Fruit fly (Drosophila melanogaster): ENCODE measurements around the gene eff.

The eff gene

DNA sequence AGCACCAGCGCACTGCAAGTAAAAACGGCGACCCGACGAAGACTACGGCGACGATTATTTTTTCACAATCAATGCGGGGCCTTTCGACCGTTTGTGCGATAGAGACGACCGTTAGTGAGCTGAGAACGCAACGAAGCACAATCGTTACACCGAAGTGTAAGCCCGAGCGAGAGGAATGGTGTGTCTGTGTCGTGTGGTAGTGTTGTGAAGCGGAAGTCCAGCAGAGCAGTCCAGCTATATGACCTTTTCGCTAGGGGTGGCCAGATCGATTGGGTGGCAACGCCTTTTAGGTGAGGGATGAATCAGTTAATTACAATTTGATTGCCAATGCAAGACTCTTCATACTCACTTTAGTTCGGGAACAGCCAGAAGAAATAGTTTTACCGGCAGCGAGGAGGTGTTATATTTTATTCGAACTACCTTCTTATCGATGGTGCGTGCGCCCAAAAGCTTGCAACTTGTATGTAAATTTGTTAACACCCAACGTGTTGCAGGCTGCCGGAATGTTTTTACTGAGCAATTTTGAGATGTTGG is 394 bp downstream of the eff start (continued):
- TF ChIP-seq CG15011 (GFP tag; optimal IDR thresholded peaks at IDR 0.05) (no peak), NK7.1 (GFP tag; optimal IDR thresholded peaks at IDR 0.05) (no peak), wek (GFP tag; optimal IDR thresholded peaks at IDR 0.05) (peak; percentile 60), CG11723 (GFP tag; optimal IDR thresholded peaks at IDR 0.05) (no peak), H2.0 (GFP tag; IDR thresholded peaks at IDR 0.05) (peak; percentile 70), CG34224 (GFP tag; IDR thresholded peaks at IDR 0.05; ENCODE audit: partially characterized antibody) (no peak), CG10366 (GFP tag; IDR thresholded peaks at IDR 0.05) (peak; percentile 46; the same call in 1 of the 2 replicates), ems (GFP tag; optimal IDR thresholded peaks at IDR 0.05) (peak; percentile 50), Ada2b (GFP tag; IDR thresholded peaks at IDR 0.05) (peak; percentile 50), CG12155 (GFP tag; optimal IDR thresholded peaks at IDR 0.05) (peak; percentile 74), CG10267 (tag; optimal IDR thresholded peaks at IDR 0.05) (peak; percentile 94), pum (GFP tag; optimal IDR thresholded peaks at IDR 0.05) (peak; percentile 69), bowl (GFP tag; IDR thresholded peaks at IDR 0.05) (no peak), CG6813 (GFP tag; optimal IDR thresholded peaks at IDR 0.05) (no peak), Adf1 (GFP tag; IDR thresholded peaks at IDR 0.05) (peak; percentile 72), Max (GFP tag; optimal IDR thresholded peaks at IDR 0.05) (no peak), fd3F (GFP tag; optimal IDR thresholded peaks at IDR 0.05) (peak; percentile 16), cad (GFP tag; optimal IDR thresholded peaks at IDR 0.05) (no peak), seq (GFP tag; IDR thresholded peaks at IDR 0.05) (peak; percentile 61; the same call in 1 of the 2 replicates), CG32772 (GFP tag; IDR thresholded peaks at IDR 0.05) (no peak), vnd (GFP tag; IDR thresholded peaks at IDR 0.05; ENCODE audit: partially characterized antibody) (no peak), CG11504 (tag; optimal IDR thresholded peaks at IDR 0.05) (peak; percentile 25), Pdp1 (GFP tag; optimal IDR thresholded peaks at IDR 0.05) (peak; percentile 50 to 65), Gug (GFP tag; IDR thresholded peaks at IDR 0.05) (peak; percentile 75; the same call in 3 of the 4 replicates), Xrp1 (GFP tag; IDR thresholded peaks at IDR 0.05) (peak; percentile 52; the same call in 1 of the 2 replicates), CG31388 (GFP tag; optimal IDR thresholded peaks at IDR 0.05) (no peak), Bgb (GFP tag; IDR thresholded peaks at IDR 0.05; ENCODE audit: partially characterized antibody) (peak; percentile 66), Taf1 (GFP tag; IDR thresholded peaks at IDR 0.05) (peak; percentile 37; the same call in 1 of the 2 replicates), CG10209 (GFP tag; optimal IDR thresholded peaks at IDR 0.05) (peak; percentile 70), Dfd (GFP tag; optimal IDR thresholded peaks at IDR 0.05) (no peak), gsb-n (tag; optimal IDR thresholded peaks at IDR 0.05) (peak; percentile 2), gfzf (GFP tag; optimal IDR thresholded peaks at IDR 0.05) (no peak), Nf-YB (GFP tag; optimal IDR thresholded peaks at IDR 0.05) (peak; percentile 32), z (GFP tag; IDR thresholded peaks at IDR 0.05) (no peak), Mrtf (GFP tag; IDR thresholded peaks at IDR 0.05) (peak; percentile 46; the same call in 1 of the 3 replicates)

DNA sequence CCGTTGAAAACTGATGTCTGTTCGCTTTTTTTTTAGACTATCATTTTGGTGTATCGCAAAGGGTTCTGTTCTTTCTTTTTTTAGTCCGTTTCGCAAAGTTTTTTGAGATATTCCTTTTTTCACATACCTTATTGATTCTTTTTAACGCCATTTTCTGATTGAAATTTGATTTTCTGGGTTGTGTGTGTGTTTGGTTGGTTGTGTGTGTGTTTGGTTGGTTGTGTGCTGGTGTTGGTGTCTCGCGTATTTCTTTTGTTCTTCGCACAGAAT is 931 bp downstream of the eff start:
- TF ChIP-seq eve (GFP tag; optimal IDR thresholded peaks at IDR 0.05) (peak in 1 of 2 experiments; percentile 91), ro (GFP tag; IDR thresholded peaks at IDR 0.05) (no peak)

DNA sequence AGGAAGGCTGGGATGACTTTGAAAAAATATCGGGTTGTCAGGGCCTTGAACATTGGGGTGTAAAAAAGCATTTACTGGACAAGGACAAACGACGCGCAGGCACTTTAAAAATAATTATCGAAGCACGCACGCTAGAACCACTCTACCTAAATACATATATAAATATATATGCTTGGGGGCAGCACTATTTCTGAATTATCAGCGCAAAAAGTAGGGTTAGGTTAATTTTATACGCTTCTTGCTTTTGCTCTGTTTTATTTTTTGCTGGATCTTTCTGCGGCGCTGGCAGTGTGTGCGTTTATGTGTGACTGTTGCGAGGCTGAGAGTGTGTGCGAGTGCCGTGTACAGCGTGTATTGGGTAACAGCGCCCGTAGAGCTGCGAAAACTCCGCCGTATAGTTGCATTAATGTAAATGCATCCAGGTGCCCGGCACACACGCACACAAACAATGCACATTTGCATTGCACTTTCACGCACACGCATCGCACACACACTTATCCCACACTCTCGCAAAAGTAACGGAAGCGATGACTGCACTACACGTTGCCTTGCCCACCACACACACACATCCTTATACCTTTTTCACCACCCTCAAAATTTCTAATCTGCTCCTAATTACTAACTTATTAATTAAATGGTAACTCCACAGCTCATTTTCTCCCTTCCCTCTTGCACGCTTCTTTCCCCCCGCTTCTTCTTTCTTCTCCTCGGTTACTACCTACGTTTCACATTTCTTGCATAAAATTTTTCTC is 1.4 kb downstream of the eff start:
- TF ChIP-seq Ets65A (GFP tag) (peak; percentile 7), MBD-R2 (GFP tag; IDR thresholded peaks at IDR 0.05) (peak; percentile 8; the same call in 1 of the 2 replicates), CG3847 (GFP tag; IDR thresholded peaks at IDR 0.05) (0 out of 2 replicates have a peak, but pooled peaks have one; percentile 1), kni (GFP tag; optimal IDR thresholded peaks at IDR 0.05) (no peak), tin (GFP tag; optimal IDR thresholded peaks at IDR 0.05) (no peak), Lim3 (GFP tag; IDR thresholded peaks at IDR 0.05) (no peak), CG13424 (tag; optimal IDR thresholded peaks at IDR 0.05) (no peak), CG1233 (GFP tag; optimal IDR thresholded peaks at IDR 0.05) (no peak), Pdp1 (GFP tag; optimal IDR thresholded peaks at IDR 0.05) (peak in 1 of 2 experiments; percentile 81), lola (GFP tag; optimal IDR thresholded peaks at IDR 0.05) (peak in 1 of 3 experiments; percentile 63), Med (GFP tag) (peak; percentile 76), Trl (optimal IDR thresholded peaks at IDR 0.05) (no peak), Trl (GFP tag; optimal IDR thresholded peaks at IDR 0.05) (no peak), Ptx1 (GFP tag; IDR thresholded peaks at IDR 0.05) (no peak)

Data from whole organism, embryonic.